Fruit fly (Drosophila melanogaster): ENCODE results near the gene CtsL4.

Gene CtsL4

DNA sequence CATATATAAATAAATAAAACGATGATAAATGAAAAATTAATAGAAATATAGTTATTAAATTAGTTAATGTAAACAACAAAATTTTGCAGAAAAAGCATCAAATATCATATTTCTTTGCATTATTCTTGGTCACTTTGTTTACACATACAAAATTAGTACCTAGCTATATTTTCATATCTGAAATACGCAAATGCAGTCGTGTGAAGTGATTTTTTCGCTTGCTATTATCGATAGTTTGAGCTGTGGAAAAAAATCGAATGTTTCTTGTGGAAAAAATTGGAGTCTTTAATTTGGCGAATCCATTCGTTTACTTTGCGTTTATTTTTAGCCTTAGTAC, 40.1 kb upstream of the CtsL4 start, which contains the start of gene Cnot4:
TSS of gene Cnot4 (plus strand) at position 229 of the 337 bp plus-strand sequence.
- TF ChIP-seq CG31441 (GFP tag; IDR thresholded peaks at IDR 0.05) (peak; percentile 89; the same call in 1 of the 2 replicates), Sry-δ (GFP tag; optimal IDR thresholded peaks at IDR 0.05) (peak; percentile 61), CG16813 (GFP tag; IDR thresholded peaks at IDR 0.05; ENCODE audit: partially characterized antibody) (peak; percentile 46; the same call in 1 of the 3 replicates), Gug (GFP tag; IDR thresholded peaks at IDR 0.05) (no peak), CG11085 (GFP tag; IDR thresholded peaks at IDR 0.05) (no peak), trem (tag; optimal IDR thresholded peaks at IDR 0.05) (peak; percentile 38), CG2116 (GFP tag; optimal IDR thresholded peaks at IDR 0.05) (peak; percentile 97), inv (GFP tag; IDR thresholded peaks at IDR 0.05; ENCODE audit: partially characterized antibody) (0 out of 2 replicates have a peak, but pooled peaks have one; percentile 30), CG2712 (tag; optimal IDR thresholded peaks at IDR 0.05) (peak; percentile 36), BEAF-32 (GFP tag; optimal IDR thresholded peaks at IDR 0.05) (peak; percentile 69), CG10565 (GFP tag; optimal IDR thresholded peaks at IDR 0.05) (no peak), CG15514 (GFP tag; optimal IDR thresholded peaks at IDR 0.05) (peak; percentile 25), CG42726 (GFP tag; IDR thresholded peaks at IDR 0.05; ENCODE audit: partially characterized antibody) (0 out of 2 replicates have a peak, but pooled peaks have one; percentile 12), CG6791 (GFP tag; IDR thresholded peaks at IDR 0.05; ENCODE audit: partially characterized antibody) (0 out of 3 replicates have a peak, but pooled peaks have one; percentile 31), CG4360 (GFP tag; IDR thresholded peaks at IDR 0.05) (no peak), vvl (GFP tag; IDR thresholded peaks at IDR 0.05) (peak; percentile 14; the same call in 1 of the 2 replicates), CG17829 (tag; optimal IDR thresholded peaks at IDR 0.05) (peak; percentile 29), CG12391 (tag; optimal IDR thresholded peaks at IDR 0.05) (peak; percentile 33), CG34422 (GFP tag; IDR thresholded peaks at IDR 0.05) (0 out of 3 replicates have a peak, but pooled peaks have one; percentile 11), phol (tag; optimal IDR thresholded peaks at IDR 0.05) (peak; percentile 23), Dref (GFP tag; IDR thresholded peaks at IDR 0.05) (peak; percentile 71), Spps (tag; optimal IDR thresholded peaks at IDR 0.05) (no peak), CG9876 (GFP tag; optimal IDR thresholded peaks at IDR 0.05) (no peak), zen (tag; optimal IDR thresholded peaks at IDR 0.05) (peak; percentile 16), CG9437 (GFP tag; optimal IDR thresholded peaks at IDR 0.05) (peak; percentile 35), CG10267 (tag; optimal IDR thresholded peaks at IDR 0.05) (peak; percentile 35), CG30020 (tag; optimal IDR thresholded peaks at IDR 0.05) (peak; percentile 92), nmo (GFP tag; optimal IDR thresholded peaks at IDR 0.05) (peak; percentile 62), CG3995 (GFP tag; optimal IDR thresholded peaks at IDR 0.05) (peak; percentile 96), knrl (GFP tag; IDR thresholded peaks at IDR 0.05; ENCODE audit: partially characterized antibody) (peak; percentile 48; the same call in 2 of the 3 replicates), CG14710 (tag; optimal IDR thresholded peaks at IDR 0.05) (peak; percentile 63), Dll (GFP tag; IDR thresholded peaks at IDR 0.05; ENCODE audit: partially characterized antibody) (peak; percentile 39; the same call in 2 of the 4 replicates), Hr3 (GFP tag; optimal IDR thresholded peaks at IDR 0.05) (peak; percentile 25), CG11560 (tag; IDR thresholded peaks at IDR 0.05) (peak; percentile 97), pzg (GFP tag; optimal IDR thresholded peaks at IDR 0.05) (peak; percentile 31), Dp (GFP tag; optimal IDR thresholded peaks at IDR 0.05) (peak; percentile 1), CG13775 (GFP tag; optimal IDR thresholded peaks at IDR 0.05) (no peak), row (GFP tag; IDR thresholded peaks at IDR 0.05) (peak; percentile 71), Doc3 (GFP tag; IDR thresholded peaks at IDR 0.05; ENCODE audit: partially characterized antibody) (peak; percentile 38; the same call in 1 of the 3 replicates), CG1603 (tag; optimal IDR thresholded peaks at IDR 0.05) (peak; percentile 17), gem (tag; optimal IDR thresholded peaks at IDR 0.05) (peak; percentile 24), CG18262 (tag; optimal IDR thresholded peaks at IDR 0.05) (peak; percentile 30), unc-4 (GFP tag; IDR thresholded peaks at IDR 0.05; ENCODE audit: partially characterized antibody) (0 out of 2 replicates have a peak, but pooled peaks have one; percentile 25), amos (GFP tag; IDR thresholded peaks at IDR 0.05; ENCODE audit: partially characterized antibody) (peak; percentile 49; the same call in 1 of the 2 replicates), gsb-n (tag; optimal IDR thresholded peaks at IDR 0.05) (peak; percentile 44), CG17361 (GFP tag; IDR thresholded peaks at IDR 0.05) (peak; percentile 47; the same call in 1 of the 3 replicates), CG6254 (GFP tag; optimal IDR thresholded peaks at IDR 0.05) (no peak), org-1 (GFP tag; optimal IDR thresholded peaks at IDR 0.05) (no peak)
